Worm (Caenorhabditis elegans) whole organism, L4/young adult: ENCODE measurements around the gene nduf-9.
A peak's percentile ranks its signal among the peaks of the same experiment; 100 is the strongest.

ENCODE experiments used
- W03F9.2 ChIP-seq: fragments of 150-350 bp; optimal IDR thresholded peaks from 2 replicates; lab custom pipeline; 2014; ENCODE audit warnings: missing biosample characterization, missing genetic modification characterization
- dao-5 ChIP-seq: sonication (generic microtip); optimal IDR thresholded peaks from 2 replicates; lab custom pipeline; 2016; ENCODE audit warnings: missing genotype, missing genetic modification characterization, moderate library complexity, missing compliant biosample characterization
- him-1 ChIP-seq: sonication (generic microtip); optimal IDR thresholded peaks from 2 replicates; lab custom pipeline; 2016; ENCODE audit warnings: missing genotype, missing genetic modification reagents, missing genetic modification characterization, missing compliant biosample characterization

nduf-9 gene

ce11 chrIII:3253043-3253442 is 4.7 kb upstream of the nduf-9 start, which contains the start of gene Y53G8AL.3:
TSS of gene Y53G8AL.3 (minus strand) at chrIII:3253143.
- no peak for TF ChIP-seq him-1 (tag; lab: Kevin White, UChicago)
- TF ChIP-seq W03F9.2 (tag; lab: Kevin White, UChicago): no peak
- TF ChIP-seq dao-5 (tag; lab: Kevin White, UChicago): no peak

ce11 chrIII:3250596-3251112 is 2.3 kb upstream of the nduf-9 start, which contains the start of gene Y53G8AL.4:
TSS of gene Y53G8AL.4 (minus strand) at chrIII:3250646.
- TF ChIP-seq dao-5 (tag; lab: Kevin White, UChicago) (no peak), him-1 (tag; lab: Kevin White, UChicago) (no peak), W03F9.2 (tag; lab: Kevin White, UChicago) (no peak)

ce11 chrIII:3249038-3249420 is 654 bp upstream of the nduf-9 start:
- TF ChIP-seq dao-5 (tag; lab: Kevin White, UChicago): peak; percentile 61
- no peak for TF ChIP-seq W03F9.2 (tag; lab: Kevin White, UChicago)

DNA sequence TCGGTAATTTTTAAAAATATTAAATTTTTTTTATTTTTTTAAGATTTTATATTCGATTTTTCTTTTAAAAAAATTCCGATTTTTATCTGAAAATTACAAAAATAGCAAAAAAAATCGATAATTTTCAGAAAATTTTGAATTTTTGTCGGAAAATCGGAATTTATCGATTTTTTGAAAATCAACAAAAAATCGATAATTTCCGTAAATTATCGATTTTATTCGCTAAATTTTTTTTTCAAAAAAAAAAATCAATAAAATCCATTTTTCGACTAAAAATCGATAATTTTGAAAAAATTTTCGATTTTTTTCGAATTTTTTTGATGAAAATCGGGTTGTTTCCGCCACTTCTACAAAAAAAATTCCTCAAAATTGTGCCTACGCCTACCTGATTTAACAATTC is 6.0 kb downstream of the nduf-9 start:
- TF ChIP-seq him-1 (tag; lab: Kevin White, UChicago): no peak
- TF ChIP-seq dao-5 (tag; lab: Kevin White, UChicago): no peak
- TF ChIP-seq W03F9.2 (tag; lab: Kevin White, UChicago): no peak

DNA sequence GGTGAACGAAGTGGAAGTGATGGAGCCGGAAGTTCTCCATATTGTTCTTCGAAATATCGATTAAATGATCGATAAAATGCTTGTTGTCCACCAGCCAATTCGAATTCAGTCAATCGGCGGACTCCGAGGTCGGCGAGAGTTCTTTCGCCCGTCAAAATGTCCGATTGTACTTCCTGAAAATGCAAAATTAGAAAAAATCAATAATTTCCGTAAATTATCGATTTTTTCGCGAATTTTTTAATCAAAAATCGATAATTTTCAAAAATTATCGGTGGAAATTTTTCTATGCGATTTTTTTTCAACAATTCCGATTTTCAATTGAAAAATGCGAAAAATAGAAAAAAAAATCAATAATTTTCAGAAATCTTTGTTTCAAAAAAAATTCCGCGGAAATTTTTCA is 6.4 kb downstream of the nduf-9 start:
- TF ChIP-seq him-1 (tag; lab: Kevin White, UChicago) (no peak), W03F9.2 (tag; lab: Kevin White, UChicago) (no peak), dao-5 (tag; lab: Kevin White, UChicago) (no peak)

ce11 chrIII:3241361-3241760 is 7.0 kb downstream of the nduf-9 start:
- no peak for TF ChIP-seq W03F9.2 (tag; lab: Kevin White, UChicago)

DNA sequence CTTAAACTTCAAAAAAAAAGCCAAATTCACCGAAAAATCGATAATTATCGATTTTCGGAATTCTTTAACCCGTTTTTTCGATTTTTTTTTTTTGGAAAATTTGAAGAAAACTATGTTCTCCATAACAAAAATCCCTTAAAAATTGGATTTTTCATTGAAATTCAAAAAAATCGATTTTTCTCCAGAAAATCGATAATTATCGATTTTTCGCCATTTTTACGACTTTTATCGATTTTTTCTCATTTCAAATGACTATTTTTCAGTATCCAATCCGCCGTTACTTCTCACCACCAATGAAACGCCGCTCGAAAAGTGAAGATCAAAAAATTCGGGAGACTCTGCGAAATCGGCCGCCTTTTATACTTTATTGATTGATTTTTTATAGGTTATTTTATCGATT is 7.5 kb downstream of the nduf-9 start:
- TF ChIP-seq dao-5 (tag; lab: Kevin White, UChicago) (no peak), W03F9.2 (tag; lab: Kevin White, UChicago) (no peak), him-1 (tag; lab: Kevin White, UChicago) (no peak)

DNA sequence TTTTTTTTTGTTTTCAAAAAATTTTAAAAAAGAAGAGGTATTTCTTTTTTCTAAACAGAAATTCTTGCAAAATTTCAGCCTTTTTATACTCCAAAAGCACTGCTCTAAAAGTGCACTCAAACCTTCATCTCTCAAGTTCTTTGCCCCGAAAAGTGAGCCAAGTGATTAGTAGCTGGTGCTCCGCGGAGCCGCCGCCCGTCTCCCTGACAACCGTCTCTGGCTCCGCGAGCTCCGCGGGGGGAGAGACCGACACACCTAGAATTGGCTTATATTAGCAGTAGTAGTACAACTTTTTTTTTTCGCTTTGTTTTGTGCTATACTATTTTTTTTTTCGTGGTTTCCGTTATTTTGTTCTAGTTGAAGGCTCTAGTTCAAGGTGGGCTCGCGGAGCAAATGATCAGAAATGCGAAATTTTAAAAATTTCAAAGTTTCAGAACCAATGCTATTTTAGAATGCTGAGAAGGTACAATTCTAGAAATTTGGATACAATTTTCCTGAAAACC is 15.7 kb downstream of the nduf-9 start, which contains the start of gene Y53G8AL.1:
Gene Y53G8AL.1 (plus strand): TSS at position 453 of the 503 bp plus-strand sequence.
- no peak for TF ChIP-seq W03F9.2 (tag; lab: Kevin White, UChicago)

- no peak for TF ChIP-seq dao-5 (tag; lab: Kevin White, UChicago)
- no peak for TF ChIP-seq W03F9.2 (tag; lab: Kevin White, UChicago)
- TF ChIP-seq him-1 (tag; lab: Kevin White, UChicago): no peak
Observed at ce11 chrIII:3224102-3224501, 24.3 kb downstream of the nduf-9 start.

ce11 chrIII:3222707-3223106 is 25.7 kb downstream of the nduf-9 start:
- no peak for TF ChIP-seq him-1 (tag; lab: Kevin White, UChicago)
- TF ChIP-seq W03F9.2 (tag; lab: Kevin White, UChicago): no peak
- TF ChIP-seq dao-5 (tag; lab: Kevin White, UChicago): no peak

ce11 chrIII:3220287-3220686 is 28.1 kb downstream of the nduf-9 start:
- TF ChIP-seq W03F9.2 (tag; lab: Kevin White, UChicago) (no peak), dao-5 (tag; lab: Kevin White, UChicago) (no peak), him-1 (tag; lab: Kevin White, UChicago) (no peak)

DNA sequence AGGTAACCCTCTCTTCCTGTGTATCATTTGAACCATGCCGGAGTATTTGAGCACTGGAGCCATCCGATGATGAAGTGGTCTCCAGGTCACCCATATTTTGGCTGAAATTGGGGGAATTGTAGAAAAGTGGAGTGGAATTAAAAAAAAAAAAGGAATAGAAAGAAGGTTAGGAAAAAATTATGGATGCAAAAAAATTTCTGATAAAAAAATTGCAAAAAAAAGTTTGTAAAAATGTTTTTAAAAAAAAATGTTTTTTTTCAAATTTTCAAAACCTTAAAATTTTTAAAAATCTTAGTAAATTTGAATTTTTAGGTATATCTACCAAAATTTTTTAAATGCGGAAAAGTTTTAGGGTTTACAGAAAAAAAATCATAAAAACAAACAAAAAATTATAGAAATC is 29.3 kb downstream of the nduf-9 start, which contains the start of gene frm-8:
Gene frm-8 (minus strand): TSS at position 101 of the 400 bp plus-strand sequence.
- TF ChIP-seq him-1 (tag; lab: Kevin White, UChicago) (no peak), W03F9.2 (tag; lab: Kevin White, UChicago) (no peak), dao-5 (tag; lab: Kevin White, UChicago) (no peak)

DNA sequence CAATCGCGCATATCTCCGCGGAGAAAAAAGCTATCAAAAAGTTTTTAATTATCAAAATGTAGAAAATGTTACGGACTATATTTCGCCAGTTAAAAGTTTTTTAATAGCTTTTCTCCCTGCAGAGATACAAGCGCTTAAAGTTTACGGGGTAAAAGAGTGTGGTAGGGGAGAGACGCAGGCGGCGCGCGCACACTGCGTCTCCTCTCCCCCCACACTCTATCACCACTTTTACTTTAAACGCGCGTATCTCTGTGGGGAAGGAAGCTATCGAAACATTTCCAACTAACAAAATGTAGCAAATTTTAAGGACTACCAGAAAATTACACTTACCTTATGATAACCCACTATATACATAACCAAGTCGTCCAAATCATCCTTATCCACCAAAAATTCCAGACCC is 44.8 kb downstream of the nduf-9 start:
- TF ChIP-seq dao-5 (tag; lab: Kevin White, UChicago) (no peak), W03F9.2 (tag; lab: Kevin White, UChicago) (no peak), him-1 (tag; lab: Kevin White, UChicago) (no peak)

DNA sequence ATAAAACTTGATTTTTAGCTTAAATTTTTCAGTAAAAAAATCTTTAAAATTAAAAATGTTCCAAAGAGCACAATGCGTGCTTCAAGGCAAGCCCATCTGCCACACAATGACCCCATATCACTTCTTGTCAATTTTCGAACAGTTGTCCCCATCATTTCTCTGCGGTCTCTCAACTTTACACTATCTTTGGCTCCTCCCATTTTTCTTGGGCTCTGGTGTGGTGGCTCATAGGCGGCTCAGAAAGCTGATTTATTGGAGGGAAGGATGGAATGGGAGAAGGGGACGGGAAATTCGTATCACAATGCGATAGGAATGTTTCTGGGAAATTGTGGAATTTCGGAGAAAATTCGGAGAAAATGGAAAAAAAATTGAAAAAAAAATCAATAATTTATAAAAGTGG is 47.8 kb downstream of the nduf-9 start:
- TF ChIP-seq W03F9.2 (tag; lab: Kevin White, UChicago) (no peak), him-1 (tag; lab: Kevin White, UChicago) (no peak)
